Fruit fly (Drosophila melanogaster): Measurements from ENCODE around the gene CG5116.
A peak's percentile ranks its signal among the peaks of the same experiment; 100 is the strongest.

CG5116 gene

DNA sequence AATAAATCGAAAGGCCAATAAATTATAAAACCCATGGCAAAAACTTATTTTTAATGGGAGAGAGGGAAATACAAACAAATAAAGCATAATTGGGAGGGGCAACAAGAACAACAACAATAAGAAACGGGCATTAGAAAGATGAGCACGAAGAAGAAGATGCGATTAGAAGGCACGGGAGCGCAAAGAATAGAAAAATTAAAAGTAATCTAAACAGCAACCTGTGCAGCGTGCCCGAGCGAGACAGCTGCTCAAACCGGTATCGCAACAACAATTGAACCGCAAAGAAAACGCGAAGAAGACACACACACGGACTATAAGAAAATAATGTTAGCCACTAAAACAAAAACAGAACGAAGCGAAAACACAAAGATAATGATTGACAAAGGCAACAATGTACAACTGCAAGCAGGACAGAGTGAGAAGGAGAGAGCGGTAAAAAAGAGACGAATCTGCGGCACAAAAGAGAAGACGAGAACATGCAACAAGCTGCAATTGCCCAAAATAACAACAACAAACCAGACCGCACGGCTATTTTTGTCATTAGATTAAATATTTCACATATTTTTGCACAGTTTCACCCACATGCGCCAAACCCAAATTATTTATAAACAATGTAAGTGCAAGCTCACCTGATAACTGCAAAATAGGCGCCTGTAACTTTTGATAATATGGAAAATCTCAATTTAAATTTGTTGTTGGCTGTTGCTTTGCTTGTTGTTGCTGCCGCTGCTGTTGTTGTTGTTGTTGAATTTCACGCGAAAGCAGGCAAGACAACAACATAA lies 10.9 kb upstream of the CG5116 start (continued):
- TF ChIP-seq yki (optimal IDR thresholded peaks at IDR 0.05) (no peak), chn (GFP tag; optimal IDR thresholded peaks at IDR 0.05) (no peak), CG12769 (tag; optimal IDR thresholded peaks at IDR 0.05) (no peak), nmo (GFP tag; optimal IDR thresholded peaks at IDR 0.05) (no peak), CG10979 (tag; optimal IDR thresholded peaks at IDR 0.05) (no peak), CG2202 (tag; optimal IDR thresholded peaks at IDR 0.05) (no peak), chinmo (GFP tag; IDR thresholded peaks at IDR 0.05; ENCODE audit: partially characterized antibody) (0 out of 4 replicates have a peak, but pooled peaks have one; percentile 6), Elba2 (GFP tag; optimal IDR thresholded peaks at IDR 0.05) (peak; percentile 76), CG5180 (GFP tag; optimal IDR thresholded peaks at IDR 0.05) (no peak), Pdp1 (GFP tag; optimal IDR thresholded peaks at IDR 0.05) (no peak), Med (GFP tag) (no peak), CG31441 (GFP tag; IDR thresholded peaks at IDR 0.05) (no peak), CG7745 (tag; optimal IDR thresholded peaks at IDR 0.05) (peak; percentile 48), btn (GFP tag; optimal IDR thresholded peaks at IDR 0.05) (no peak), Aef1 (GFP tag; IDR thresholded peaks at IDR 0.05) (peak; percentile 60), HLHmδ (GFP tag; optimal IDR thresholded peaks at IDR 0.05) (no peak), nerfin-1 (tag; optimal IDR thresholded peaks at IDR 0.05) (no peak), ftz-f1 (GFP tag; optimal IDR thresholded peaks at IDR 0.05) (no peak), CG30431 (GFP tag; optimal IDR thresholded peaks at IDR 0.05) (no peak), Taf1 (GFP tag; IDR thresholded peaks at IDR 0.05) (no peak), jumu (GFP tag; optimal IDR thresholded peaks at IDR 0.05) (no peak), CG2199 (GFP tag; IDR thresholded peaks at IDR 0.05) (peak; percentile 73; the same call in 1 of the 3 replicates), D (optimal IDR thresholded peaks at IDR 0.05) (peak; percentile 68), D (GFP tag; optimal IDR thresholded peaks at IDR 0.05) (no peak), CG4282 (GFP tag; optimal IDR thresholded peaks at IDR 0.05) (no peak), Eip74EF (GFP tag; optimal IDR thresholded peaks at IDR 0.05) (no peak), Hr78 (GFP tag; optimal IDR thresholded peaks at IDR 0.05) (no peak), odd (GFP tag; optimal IDR thresholded peaks at IDR 0.05) (no peak), bab2 (GFP tag; optimal IDR thresholded peaks at IDR 0.05) (no peak), Adf1 (GFP tag; IDR thresholded peaks at IDR 0.05) (no peak), hbn (GFP tag; IDR thresholded peaks at IDR 0.05; ENCODE audit: partially characterized antibody) (no peak), CG10209 (GFP tag; optimal IDR thresholded peaks at IDR 0.05) (no peak), CG8478 (optimal IDR thresholded peaks at IDR 0.05) (no peak), CG7556 (GFP tag; optimal IDR thresholded peaks at IDR 0.05) (no peak), zen2 (GFP tag; IDR thresholded peaks at IDR 0.05; ENCODE audit: partially characterized antibody) (no peak), kah (GFP tag; optimal IDR thresholded peaks at IDR 0.05) (peak; percentile 67)

DNA sequence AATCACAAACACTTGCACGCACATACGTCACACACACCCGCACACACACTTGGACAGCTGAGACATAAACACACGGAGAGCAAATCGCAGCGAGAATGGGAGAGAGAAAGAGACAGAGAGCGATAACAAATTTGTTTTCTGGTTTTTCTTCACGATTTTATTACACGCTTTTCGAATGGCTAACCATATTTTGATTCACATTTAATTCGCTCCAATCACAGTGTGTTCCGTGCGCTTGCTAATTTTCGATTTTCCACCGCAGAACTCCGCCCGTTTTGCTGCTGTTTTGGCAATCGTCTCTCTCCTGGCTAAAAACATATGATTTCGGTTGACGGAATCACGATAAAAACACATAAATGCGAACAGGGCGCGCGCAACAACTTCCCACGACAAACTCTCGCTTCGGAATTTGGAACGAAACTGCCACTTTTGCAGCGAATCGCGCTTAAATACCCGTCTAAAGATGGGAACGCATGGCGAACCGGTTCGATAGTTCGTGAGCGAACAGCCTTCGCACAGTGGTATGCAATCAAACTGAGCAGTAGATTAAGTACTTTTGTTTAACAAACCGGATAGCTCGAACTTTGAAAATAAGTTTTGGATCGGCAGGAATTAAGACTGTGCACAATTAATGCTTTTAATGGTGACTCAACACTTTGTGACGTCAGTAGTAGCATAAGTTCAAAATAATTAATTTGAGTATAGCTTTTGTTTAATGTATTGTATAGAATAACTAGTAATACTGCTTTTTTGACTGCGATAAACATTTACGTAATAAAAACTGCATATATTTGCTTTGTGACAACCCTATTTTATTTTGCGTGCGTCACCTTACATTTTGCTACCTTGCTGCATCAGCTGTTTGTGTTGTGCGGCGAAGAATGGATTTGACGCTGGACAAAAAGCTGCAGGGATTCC lies 10.0 kb upstream of the CG5116 start, which contains the start of the genes Fur1 and Vps33B:
Gene Fur1, minus strand, starts transcription at position 424 of the 918 bp plus-strand sequence.
Gene Vps33B, plus strand, starts transcription at position 856 of the 918 bp plus-strand sequence.
- TF ChIP-seq CG3726 (GFP tag; IDR thresholded peaks at IDR 0.05) (peak; percentile 92; the same call in 1 of the 3 replicates), sens (GFP tag) (peak; percentile 100), Mrtf (GFP tag; IDR thresholded peaks at IDR 0.05) (peak; percentile 88), CG8290 (GFP tag; optimal IDR thresholded peaks at IDR 0.05) (peak; percentile 97), CG8290 (tag; optimal IDR thresholded peaks at IDR 0.05) (peak; percentile 96 to 98), CG1832 (GFP tag; optimal IDR thresholded peaks at IDR 0.05) (no peak), CG7839 (tag; optimal IDR thresholded peaks at IDR 0.05) (peak; percentile 97), ken (GFP tag; IDR thresholded peaks at IDR 0.05) (peak; percentile 90; the same call in 2 of the 3 replicates), CG17802 (tag; optimal IDR thresholded peaks at IDR 0.05) (peak; percentile 85), CG3838 (GFP tag; optimal IDR thresholded peaks at IDR 0.05) (peak; percentile 92), CG4820 (GFP tag; optimal IDR thresholded peaks at IDR 0.05) (peak; percentile 97), CG5180 (GFP tag; optimal IDR thresholded peaks at IDR 0.05) (peak; percentile 83), ems (GFP tag; optimal IDR thresholded peaks at IDR 0.05) (peak; percentile 98), eve (GFP tag; optimal IDR thresholded peaks at IDR 0.05) (peak in 1 of 2 experiments; percentile 99)

All from whole organism, embryonic.